Worm (Caenorhabditis elegans) whole organism, L1 larva: ENCODE data around the gene nspb-9.

Experiments
- ama-1 ChIP-seq: fragments of 150-350 bp; optimal IDR thresholded peaks from 2 replicates; lab custom pipeline; 2014
- blmp-1 ChIP-seq: fragments of 150-350 bp; optimal IDR thresholded peaks from 2 replicates; lab custom pipeline; 2014; ENCODE audit warnings: missing biosample characterization, missing genetic modification characterization
- fkh-10 ChIP-seq: sonication (generic microtip); optimal IDR thresholded peaks from 2 replicates; lab custom pipeline; 2017; ENCODE audit warnings: missing biosample characterization, missing genetic modification reagents, missing genetic modification characterization
- lin-14 ChIP-seq: fragments of 200-800 bp; sonication (Bioruptor generic); optimal IDR thresholded peaks from 2 replicates; lab custom pipeline; 2018; ENCODE audit warnings: mild to moderate bottlenecking, missing genetic modification characterization, moderate library complexity, missing compliant biosample characterization
- lsy-2 ChIP-seq, 2 experiments: fragments of 150-350 bp; optimal IDR thresholded peaks; 2 replicates each; lab custom pipeline; 2014; ENCODE audit warnings: missing biosample characterization in 2 of 2, missing genetic modification characterization in 2 of 2
- nhr-11 ChIP-seq: fragments of 150-350 bp; optimal IDR thresholded peaks from 2 replicates; lab custom pipeline; 2014; ENCODE audit warnings: missing biosample characterization, missing genetic modification characterization
- nhr-76 ChIP-seq: sonication (generic microtip); optimal IDR thresholded peaks from 2 replicates; lab custom pipeline; 2017; ENCODE audit warnings: missing biosample characterization, missing genetic modification characterization
- pax-3 ChIP-seq: fragments of 200-800 bp; sonication (Bioruptor generic); optimal IDR thresholded peaks from 2 replicates; lab custom pipeline; 2018; ENCODE audit warnings: mild to moderate bottlenecking, missing genetic modification characterization, moderate library complexity, missing compliant biosample characterization
- skn-1 ChIP-seq: fragments of 150-350 bp; optimal IDR thresholded peaks from 2 replicates; lab custom pipeline; 2014; ENCODE audit warnings: missing biosample characterization, missing genetic modification characterization
- unc-62 ChIP-seq: fragments of 150-350 bp; optimal IDR thresholded peaks from 2 replicates; lab custom pipeline; 2014; ENCODE audit warnings: missing biosample characterization, missing genetic modification reagents, missing genetic modification characterization
- unc-86 ChIP-seq: sonication (generic microtip); optimal IDR thresholded peaks from 2 replicates; lab custom pipeline; 2016; ENCODE audit warnings: missing genetic modification characterization, missing compliant biosample characterization
- ztf-11 ChIP-seq, 2 experiments: sonication (generic microtip); optimal IDR thresholded peaks; 2 replicates each; lab custom pipeline; 2016 to 2017; ENCODE audit warnings: missing genetic modification characterization in 2 of 2, missing biosample characterization in 1 of 2, missing compliant biosample characterization in 1 of 2

- TF ChIP-seq fkh-10 (no peak), ama-1 (lab: Kevin White, UChicago) (no peak), nhr-11 (tag; lab: Kevin White, UChicago) (no peak), lsy-2 (tag; optimal IDR thresholded peaks at IDR 0.05; lab: Kevin White, UChicago) (no peak), blmp-1 (peak; percentile 89), skn-1 (tag; lab: Kevin White, UChicago) (no peak), unc-86 (no peak), unc-62 (no peak), pax-3 (tag; lab: Kevin White, UChicago) (no peak), lin-14 (GFP tag; lab: Kevin White, UChicago) (no peak), ztf-11 (tag; optimal IDR thresholded peaks at IDR 0.05; lab: Kevin White, UChicago) (no peak), nhr-76 (tag; lab: Kevin White, UChicago) (no peak)
Measured at ce11 chrII:14616402-14616801, 35.7 kb downstream of the nspb-9 start.
